Fruit fly (Drosophila melanogaster) whole organism, embryonic: ENCODE results near the gene CG4730.

Experiments used
- Aef1 ChIP-seq: fragments of 200-800 bp; sonication (Bioruptor generic); IDR thresholded peaks from 3 replicates; pipeline ENCODE4 v1.3.6; 2022; ENCODE audit warnings: missing biosample characterization, missing genetic modification characterization
- Blimp-1 ChIP-seq: fragments of 200-800 bp; sonication (Bioruptor generic); optimal IDR thresholded peaks from 3 replicates; lab custom pipeline; 2018; ENCODE audit warnings: missing biosample characterization, missing genetic modification characterization, mild to moderate bottlenecking, moderate library complexity, missing genetic modification reagents
- CG10959 ChIP-seq: fragments of 200-800 bp; sonication (Bioruptor generic); IDR thresholded peaks from 2 replicates; pipeline ENCODE4 v1.3.6; 2022; ENCODE audit warnings: missing biosample characterization, missing genetic modification characterization
- CG10979 ChIP-seq: fragments of 200-800 bp; sonication (Bioruptor generic); optimal IDR thresholded peaks from 2 replicates; lab custom pipeline; 2018; ENCODE audit warnings: missing biosample characterization, mild to moderate bottlenecking, missing genetic modification characterization, moderate library complexity
- CG11398 ChIP-seq: fragments of 200-800 bp; sonication (Bioruptor generic); optimal IDR thresholded peaks from 2 replicates; lab custom pipeline; 2016; ENCODE audit warnings: missing biosample characterization, missing genetic modification characterization
- CG12155 ChIP-seq: fragments of 200-800 bp; sonication (Bioruptor generic); optimal IDR thresholded peaks from 3 replicates; lab custom pipeline; 2016; ENCODE audit warnings: missing biosample characterization, missing genetic modification characterization
- CG1233 ChIP-seq: fragments of 200-800 bp; sonication (Bioruptor generic); optimal IDR thresholded peaks from 4 replicates; lab custom pipeline; 2018; ENCODE audit warnings: missing biosample characterization, mild to moderate bottlenecking, missing genetic modification characterization
- CG12659 ChIP-seq: fragments of 200-800 bp; sonication (Bioruptor generic); optimal IDR thresholded peaks from 3 replicates; lab custom pipeline; 2017; ENCODE audit warnings: mild to moderate bottlenecking, missing biosample characterization, missing genetic modification reagents, missing genetic modification characterization
- CG16779 ChIP-seq: fragments of 200-800 bp; sonication (Bioruptor generic); IDR thresholded peaks from 2 replicates; pipeline ENCODE4 v1.3.6; 2022; ENCODE audit warnings: missing biosample characterization, missing genetic modification characterization
- CG1832 ChIP-seq: fragments of 200-800 bp; sonication (Bioruptor generic); optimal IDR thresholded peaks from 2 replicates; lab custom pipeline; 2017; ENCODE audit warnings: missing biosample characterization, mild to moderate bottlenecking, missing genetic modification characterization, inconsistent platforms
- CG18764 ChIP-seq: fragments of 200-800 bp; sonication (Bioruptor generic); optimal IDR thresholded peaks from 3 replicates; lab custom pipeline; 2016; ENCODE audit warnings: missing biosample characterization, missing genetic modification characterization
- CG2202 ChIP-seq: fragments of 200-800 bp; sonication (Bioruptor generic); optimal IDR thresholded peaks from 2 replicates; lab custom pipeline; 2018; ENCODE audit warnings: missing biosample characterization, mild to moderate bottlenecking, missing genetic modification characterization
- CG31441 ChIP-seq: fragments of 200-800 bp; sonication (Bioruptor generic); IDR thresholded peaks from 2 replicates; pipeline ENCODE4 v1.3.6; 2022; ENCODE audit warnings: missing biosample characterization, missing genetic modification characterization
- CG3163 ChIP-seq: fragments of 200-800 bp; sonication (Bioruptor generic); optimal IDR thresholded peaks from 3 replicates; lab custom pipeline; 2016; ENCODE audit warnings: missing biosample characterization, missing genetic modification characterization
- CG6854 ChIP-seq: fragments of 200-800 bp; sonication (Bioruptor generic); optimal IDR thresholded peaks from 3 replicates; lab custom pipeline; 2017; ENCODE audit warnings: missing biosample characterization, mild to moderate bottlenecking, missing genetic modification characterization
- CG7928 ChIP-seq: fragments of 200-800 bp; sonication (Bioruptor generic); optimal IDR thresholded peaks from 2 replicates; lab custom pipeline; 2017; ENCODE audit warnings: missing biosample characterization, mild to moderate bottlenecking, missing genetic modification characterization
- CG8944 ChIP-seq: fragments of 200-800 bp; sonication (Bioruptor generic); optimal IDR thresholded peaks from 3 replicates; lab custom pipeline; 2016; ENCODE audit warnings: missing biosample characterization, missing genetic modification characterization
- Gsc ChIP-seq: fragments of 200-800 bp; sonication (Bioruptor generic); IDR thresholded peaks from 2 replicates; pipeline ENCODE4 v1.3.6; 2022; ENCODE audit warnings: missing biosample characterization, missing genetic modification characterization
- H2.0 ChIP-seq: fragments of 200-800 bp; sonication (Bioruptor generic); IDR thresholded peaks from 2 replicates; pipeline ENCODE4 v1.3.6; 2022; ENCODE audit warnings: missing biosample characterization, missing genetic modification characterization
- Hand ChIP-seq: fragments of 200-800 bp; sonication (Bioruptor generic); optimal IDR thresholded peaks from 2 replicates; lab custom pipeline; 2017; ENCODE audit warnings: mild to moderate bottlenecking, missing biosample characterization, missing genetic modification reagents, missing genetic modification characterization
- Hr78 ChIP-seq, 2 experiments: fragments of 200-800 bp in 1 of 2; fragments of >200 bp in 1 of 2; sonication (Bioruptor generic) in 1 of 2; optimal IDR thresholded peaks; 2 replicates each; lab custom pipeline; 2017 to 2019; ENCODE audit warnings: missing biosample characterization in 2 of 2, missing genetic modification characterization in 2 of 2, mild to moderate bottlenecking in 1 of 2, moderate library complexity in 1 of 2
- Kr ChIP-seq: fragments of 200-800 bp; sonication (Bioruptor generic); optimal IDR thresholded peaks from 2 replicates; lab custom pipeline; 2017; ENCODE audit warnings: missing biosample characterization, mild to moderate bottlenecking, missing genetic modification characterization
- Lim3 ChIP-seq: fragments of 200-800 bp; sonication (Bioruptor generic); IDR thresholded peaks from 2 replicates; pipeline ENCODE4 v1.3.6; 2022; ENCODE audit warnings: missing biosample characterization, missing genetic modification characterization
- NC2α ChIP-seq: fragments of 200-800 bp; sonication (Bioruptor generic); optimal IDR thresholded peaks from 2 replicates; lab custom pipeline; 2016; ENCODE audit warnings: missing biosample characterization, missing genetic modification characterization
- Oaz ChIP-seq: fragments of 200-800 bp; sonication (Bioruptor generic); IDR thresholded peaks from 2 replicates; pipeline ENCODE4 v1.3.6; 2022; ENCODE audit warnings: missing biosample characterization, missing genetic modification characterization
- Optix ChIP-seq: fragments of 200-800 bp; sonication (Bioruptor generic); IDR thresholded peaks from 3 replicates; pipeline ENCODE4 v1.3.6; 2022; ENCODE audit warnings: missing biosample characterization, missing genetic modification characterization
- Sin3A ChIP-seq: fragments of >200 bp; optimal IDR thresholded peaks from 2 replicates; lab custom pipeline; 2018
- TFAM ChIP-seq: fragments of 200-800 bp; sonication (Bioruptor generic); optimal IDR thresholded peaks from 2 replicates; lab custom pipeline; 2017; ENCODE audit warnings: missing biosample characterization, missing genetic modification characterization, inconsistent platforms
- Usf ChIP-seq: fragments of 200-800 bp; sonication (Bioruptor generic); optimal IDR thresholded peaks from 2 replicates; lab custom pipeline; 2017; ENCODE audit warnings: missing genotype, missing biosample characterization, missing genetic modification characterization
- ap ChIP-seq: fragments of 200-800 bp; sonication (Bioruptor generic); IDR thresholded peaks from 2 replicates; pipeline ENCODE4 v1.3.6; 2022; ENCODE audit warnings: missing biosample characterization, missing genetic modification characterization
- ase ChIP-seq: fragments of 200-800 bp; sonication (Bioruptor generic); IDR thresholded peaks from 3 replicates; pipeline ENCODE4 v1.3.6; 2022; ENCODE audit warnings: missing biosample characterization, missing genetic modification characterization
- bab2 ChIP-seq: fragments of 200-800 bp; sonication (Bioruptor generic); optimal IDR thresholded peaks from 2 replicates; lab custom pipeline; 2016; ENCODE audit warnings: missing biosample characterization, missing genetic modification characterization
- bowl ChIP-seq: fragments of 200-800 bp; sonication (Bioruptor generic); IDR thresholded peaks from 2 replicates; pipeline ENCODE4 v1.3.6; 2022; ENCODE audit warnings: missing biosample characterization, missing genetic modification characterization
- chif ChIP-seq, 2 experiments: fragments of 200-800 bp; sonication (Bioruptor generic); optimal IDR thresholded peaks; 3 replicates each; lab custom pipeline; 2016; ENCODE audit warnings: missing biosample characterization in 2 of 2, missing genetic modification characterization in 2 of 2
- dan ChIP-seq: fragments of 200-800 bp; sonication (Bioruptor generic); IDR thresholded peaks from 2 replicates; pipeline ENCODE4 v1.3.6; 2022; ENCODE audit warnings: missing biosample characterization, missing genetic modification characterization
- dm ChIP-seq: fragments of 200-800 bp; sonication (Bioruptor generic); optimal IDR thresholded peaks from 3 replicates; lab custom pipeline; 2016; ENCODE audit warnings: missing biosample characterization, missing genetic modification characterization
- hb ChIP-seq: fragments of 200-800 bp; sonication (Bioruptor generic); IDR thresholded peaks from 3 replicates; pipeline ENCODE4 v1.3.6; 2022; ENCODE audit warnings: missing biosample characterization, missing genetic modification characterization; ENCODE audit not compliant: partially characterized antibody
- knrl ChIP-seq: fragments of 200-800 bp; sonication (Bioruptor generic); IDR thresholded peaks from 3 replicates; pipeline ENCODE4 v1.3.6; 2022; ENCODE audit warnings: missing biosample characterization, missing genetic modification characterization; ENCODE audit not compliant: partially characterized antibody
- lov ChIP-seq, 2 experiments: fragments of 200-800 bp in 1 of 2; fragments of >200 bp in 1 of 2; sonication (Bioruptor generic) in 1 of 2; IDR thresholded peaks in 1 of 2; optimal IDR thresholded peaks in 1 of 2; 2 replicates in 1 of 2; 3 replicates in 1 of 2; pipeline versions ENCODE4 v1.3.6 to Lab custom; 2017 to 2022; ENCODE audit warnings: missing biosample characterization in 1 of 2, missing genetic modification characterization in 1 of 2
- mld ChIP-seq: fragments of 200-800 bp; sonication (Bioruptor generic); IDR thresholded peaks from 3 replicates; pipeline ENCODE4 v1.3.6; 2022; ENCODE audit warnings: missing biosample characterization, missing genetic modification characterization; ENCODE audit not compliant: partially characterized antibody
- nmo ChIP-seq: fragments of 200-800 bp; sonication (Bioruptor generic); optimal IDR thresholded peaks from 2 replicates; lab custom pipeline; 2018; ENCODE audit warnings: missing biosample characterization, mild to moderate bottlenecking, missing genetic modification characterization, moderate library complexity
- odd ChIP-seq: fragments of 200-800 bp; sonication (Bioruptor generic); optimal IDR thresholded peaks from 2 replicates; lab custom pipeline; 2017; ENCODE audit warnings: missing biosample characterization, mild to moderate bottlenecking, missing genetic modification characterization
- schlank ChIP-seq: fragments of 200-800 bp; sonication (Bioruptor generic); optimal IDR thresholded peaks from 2 replicates; lab custom pipeline; 2018; ENCODE audit warnings: missing biosample characterization, mild to moderate bottlenecking, missing genetic modification characterization
- scrt ChIP-seq: fragments of 200-800 bp; sonication (Bioruptor generic); optimal IDR thresholded peaks from 2 replicates; lab custom pipeline; 2018; ENCODE audit warnings: missing biosample characterization, mild to moderate bottlenecking, missing genetic modification characterization, moderate library complexity
- sens-2 ChIP-seq: fragments of 200-800 bp; sonication (Bioruptor generic); IDR thresholded peaks from 2 replicates; pipeline ENCODE4 v1.3.6; 2022; ENCODE audit warnings: missing biosample characterization, missing genetic modification characterization
- tna ChIP-seq: fragments of 200-800 bp; sonication (Bioruptor generic); IDR thresholded peaks from 2 replicates; pipeline ENCODE4 v1.3.6; 2022; ENCODE audit warnings: missing biosample characterization, missing genetic modification characterization; ENCODE audit not compliant: partially characterized antibody
- unc-4 ChIP-seq: fragments of 200-800 bp; sonication (Bioruptor generic); IDR thresholded peaks from 2 replicates; pipeline ENCODE4 v1.3.6; 2022; ENCODE audit warnings: missing biosample characterization, missing genetic modification characterization; ENCODE audit not compliant: partially characterized antibody
- vfl ChIP-seq: fragments of 200-800 bp; sonication (Bioruptor generic); optimal IDR thresholded peaks from 2 replicates; lab custom pipeline; 2016; ENCODE audit warnings: missing biosample characterization, missing genetic modification characterization
- zen ChIP-seq: fragments of 200-800 bp; sonication (Bioruptor generic); optimal IDR thresholded peaks from 3 replicates; lab custom pipeline; 2018; ENCODE audit warnings: missing biosample characterization, mild to moderate bottlenecking, missing genetic modification characterization, moderate library complexity
- zfh2 ChIP-seq: fragments of 200-800 bp; sonication (Bioruptor generic); optimal IDR thresholded peaks from 2 replicates; lab custom pipeline; 2016; ENCODE audit warnings: missing biosample characterization, missing genetic modification characterization

Gene CG4730

dm6 chr3R:25680528-25680927 is 2.0 kb upstream of the CG4730 start, which contains the start of the genes CG4743 and Idh3g (continued):
- TF ChIP-seq CG10979 (peak; percentile 98), dan (GFP tag; lab: Robert Waterston, UW) (peak; percentile 79), Lim3 (GFP tag; lab: Robert Waterston, UW) (peak; percentile 75), dm (GFP tag; lab: Kevin White, UChicago) (peak; percentile 57), H2.0 (GFP tag; lab: Robert Waterston, UW) (peak; percentile 95), CG18764 (peak; percentile 94), Hand (GFP tag; lab: Kevin White, UChicago) (peak; percentile 95), lov (optimal IDR thresholded peaks at IDR 0.05; lab: Kevin White, UChicago) (no peak), lov (GFP tag; IDR thresholded peaks at IDR 0.05; lab: Robert Waterston, UW) (peak; percentile 92), Hr78 (GFP tag; optimal IDR thresholded peaks at IDR 0.05; lab: Kevin White, UChicago) (peak in 1 of 2 experiments; percentile 86), bowl (GFP tag; lab: Robert Waterston, UW) (peak; percentile 91), ase (GFP tag; lab: Robert Waterston, UW) (peak; percentile 91), NC2α (GFP tag; lab: Kevin White, UChicago) (peak; percentile 57), vfl (GFP tag; lab: Kevin White, UChicago) (peak; percentile 86), CG12155 (GFP tag; lab: Kevin White, UChicago) (peak; percentile 95), CG12659 (peak; percentile 98), CG6854 (peak; percentile 95), CG1233 (GFP tag; lab: Kevin White, UChicago) (peak; percentile 97), unc-4 (GFP tag; lab: Robert Waterston, UW) (0 out of 2 replicates have a peak, but pooled peaks have one; percentile 31), mld (GFP tag; lab: Robert Waterston, UW) (no peak), CG2202 (tag; lab: Kevin White, UChicago) (peak; percentile 97), bab2 (peak; percentile 81), CG1832 (GFP tag; lab: Kevin White, UChicago) (no peak), Blimp-1 (GFP tag; lab: Kevin White, UChicago) (peak; percentile 96), Gsc (GFP tag; lab: Robert Waterston, UW) (no peak; the same call in 1 of the 2 replicates), hb (GFP tag; lab: Robert Waterston, UW) (no peak), Usf (GFP tag; lab: Kevin White, UChicago) (peak; percentile 89), CG16779 (GFP tag; lab: Robert Waterston, UW) (peak; percentile 92), tna (no peak), Optix (GFP tag; lab: Robert Waterston, UW) (peak; percentile 80), Kr (GFP tag; lab: Kevin White, UChicago) (peak; percentile 32), zen (tag; lab: Kevin White, UChicago) (peak; percentile 98), CG8944 (GFP tag; lab: Kevin White, UChicago) (peak; percentile 18), odd (GFP tag; lab: Kevin White, UChicago) (peak; percentile 95), TFAM (GFP tag; lab: Kevin White, UChicago) (peak; percentile 87), CG3163 (GFP tag; lab: Kevin White, UChicago) (peak; percentile 39), sens-2 (peak; percentile 94), CG7928 (GFP tag; lab: Kevin White, UChicago) (peak; percentile 76), CG11398 (GFP tag; lab: Kevin White, UChicago) (peak; percentile 55), Aef1 (peak; percentile 93), scrt (peak; percentile 93), ap (GFP tag; lab: Robert Waterston, UW) (peak; percentile 96), nmo (GFP tag; lab: Kevin White, UChicago) (peak; percentile 98), CG10959 (peak; percentile 93), zfh2 (GFP tag; lab: Kevin White, UChicago) (peak; percentile 78), Sin3A (lab: Kevin White, UChicago) (peak; percentile 18), Oaz (peak; percentile 93), schlank (tag; lab: Kevin White, UChicago) (peak; percentile 81), chif (GFP tag; optimal IDR thresholded peaks at IDR 0.05; lab: Kevin White, UChicago) (peak; percentile 79 to 85), CG31441 (peak; percentile 99), knrl (GFP tag; lab: Robert Waterston, UW) (no peak)
